Worm (Caenorhabditis elegans): ENCODE data around the gene F58A3.3.

The F58A3.3 gene

DNA sequence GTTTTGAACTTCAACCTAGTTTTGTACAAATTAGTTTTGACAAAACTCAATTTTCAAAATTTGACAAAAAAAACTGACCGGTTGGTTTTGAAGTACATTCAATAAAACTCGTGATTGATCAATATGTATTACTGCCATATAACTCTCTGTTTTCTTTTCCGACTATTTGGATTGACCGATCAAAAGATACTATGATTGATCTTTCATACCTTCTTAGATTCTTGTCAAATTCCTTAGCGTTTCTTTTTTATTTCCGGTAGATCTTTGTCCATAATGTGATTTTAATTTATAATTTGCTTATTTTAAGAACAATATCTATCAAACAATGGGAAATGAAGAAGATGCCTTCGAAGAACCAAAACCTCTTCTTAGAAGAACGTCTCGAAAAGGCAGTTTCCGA, at the start of gene F58A3.3:
Gene F58A3.3, plus strand, starts transcription at position 301 of the 400 bp plus-strand sequence.
- TF ChIP-seq zag-1 (tag; optimal IDR thresholded peaks at IDR 0.05) (no peak), elt-3 (tag; optimal IDR thresholded peaks at IDR 0.05) (no peak), ztf-11 (tag; optimal IDR thresholded peaks at IDR 0.05) (no peak), fos-1 (tag; optimal IDR thresholded peaks at IDR 0.05) (no peak), sma-3 (GFP tag; optimal IDR thresholded peaks at IDR 0.05) (no peak), crh-2 (tag; optimal IDR thresholded peaks at IDR 0.05) (no peak), alr-1 (tag; optimal IDR thresholded peaks at IDR 0.05) (no peak), unc-39 (tag; optimal IDR thresholded peaks at IDR 0.05) (no peak), lsy-2 (tag; optimal IDR thresholded peaks at IDR 0.05) (no peak), nhr-21 (tag; optimal IDR thresholded peaks at IDR 0.05) (no peak), mab-5 (tag; optimal IDR thresholded peaks at IDR 0.05) (no peak), snpc-4 (tag; optimal IDR thresholded peaks at IDR 0.05) (no peak), nhr-10 (tag; optimal IDR thresholded peaks at IDR 0.05) (no peak), egl-27 (tag; optimal IDR thresholded peaks at IDR 0.05) (no peak), nhr-6 (tag; optimal IDR thresholded peaks at IDR 0.05) (no peak)

DNA sequence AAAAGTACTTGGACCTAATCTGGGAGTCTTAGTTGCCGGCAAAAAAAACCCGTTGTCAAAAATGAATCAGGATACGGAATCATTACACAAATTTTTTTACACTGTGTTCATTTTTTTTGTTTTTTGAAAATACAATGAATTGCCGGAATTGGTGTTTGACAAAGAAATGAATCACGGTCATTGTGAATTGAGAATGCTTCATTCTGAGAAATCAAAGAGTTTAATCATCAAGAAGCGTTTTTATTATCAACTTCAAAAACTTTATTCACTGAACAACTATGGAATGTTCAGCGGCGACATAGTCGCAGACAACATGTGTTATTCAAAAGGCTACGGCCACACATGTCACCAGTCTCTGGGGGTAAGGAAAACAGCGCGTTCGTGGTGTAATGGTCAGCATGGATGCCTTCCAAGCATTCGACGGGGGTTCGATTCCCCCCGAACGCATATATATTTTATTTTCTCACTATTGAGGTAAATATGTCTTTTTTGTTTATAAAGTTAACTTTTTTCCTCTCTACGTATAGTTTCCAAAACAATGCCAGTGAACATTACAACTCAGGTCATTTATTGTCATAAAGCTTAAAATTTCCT, 48.9 kb upstream of the F58A3.3 start, which contains the start of gene nas-10:
Gene nas-10, minus strand, starts transcription at position 51 of the 594 bp plus-strand sequence.
- TF ChIP-seq blmp-1 (tag; optimal IDR thresholded peaks at IDR 0.05; ENCODE audit: insufficient read depth) = peak; percentile 1
- TF ChIP-seq ztf-11 (tag; optimal IDR thresholded peaks at IDR 0.05) = no peak
- TF ChIP-seq fos-1 (tag; optimal IDR thresholded peaks at IDR 0.05) = peak; percentile 46
- peak; percentile 29 for TF ChIP-seq unc-55 (GFP tag; optimal IDR thresholded peaks at IDR 0.05)
- peak; percentile 61 for TF ChIP-seq F13H6.1 (tag; optimal IDR thresholded peaks at IDR 0.05)
- TF ChIP-seq skn-1 (tag; optimal IDR thresholded peaks at IDR 0.05) = peak; percentile 8
- TF ChIP-seq sma-9 (GFP tag; optimal IDR thresholded peaks at IDR 0.05) = peak; percentile 75
- no peak for TF ChIP-seq sma-9 (tag; optimal IDR thresholded peaks at IDR 0.05)
- peak in 1 of 2 experiments; percentile 19 for TF ChIP-seq lsy-2 (tag; optimal IDR thresholded peaks at IDR 0.05)
- TF ChIP-seq sma-3 (GFP tag; optimal IDR thresholded peaks at IDR 0.05) = peak; percentile 67
- no peak for TF ChIP-seq elt-1 (tag; optimal IDR thresholded peaks at IDR 0.05)
- TF ChIP-seq nhr-6 (tag; optimal IDR thresholded peaks at IDR 0.05) = no peak
- peak; percentile 66 for TF ChIP-seq crh-2 (tag; optimal IDR thresholded peaks at IDR 0.05)
- no peak for TF ChIP-seq alr-1 (tag; optimal IDR thresholded peaks at IDR 0.05)
- peak; percentile 19 for TF ChIP-seq zag-1 (tag; optimal IDR thresholded peaks at IDR 0.05)
- TF ChIP-seq nhr-21 (tag; optimal IDR thresholded peaks at IDR 0.05) = peak; percentile 59
- peak; percentile 56 for TF ChIP-seq Y55F3AM.14 (GFP tag; optimal IDR thresholded peaks at IDR 0.05)
- no peak for TF ChIP-seq nhr-237 (tag; optimal IDR thresholded peaks at IDR 0.05)
- no peak for TF ChIP-seq nhr-23 (tag; optimal IDR thresholded peaks at IDR 0.05)
- TF ChIP-seq nhr-129 (tag; optimal IDR thresholded peaks at IDR 0.05) = peak; percentile 67
- no peak for TF ChIP-seq ztf-4 (tag; optimal IDR thresholded peaks at IDR 0.05)
- TF ChIP-seq lin-13 (GFP tag; optimal IDR thresholded peaks at IDR 0.05) = peak; percentile 39
- peak in 1 of 2 experiments; percentile 4 for TF ChIP-seq mdl-1 (tag; optimal IDR thresholded peaks at IDR 0.05)
- TF ChIP-seq dmd-4 (tag; optimal IDR thresholded peaks at IDR 0.05) = no peak
- no peak for TF ChIP-seq C34F6.9 (tag; optimal IDR thresholded peaks at IDR 0.05)
- no peak for TF ChIP-seq ceh-82 (tag; optimal IDR thresholded peaks at IDR 0.05)
- TF ChIP-seq elt-3 (tag; optimal IDR thresholded peaks at IDR 0.05) = no peak

DNA sequence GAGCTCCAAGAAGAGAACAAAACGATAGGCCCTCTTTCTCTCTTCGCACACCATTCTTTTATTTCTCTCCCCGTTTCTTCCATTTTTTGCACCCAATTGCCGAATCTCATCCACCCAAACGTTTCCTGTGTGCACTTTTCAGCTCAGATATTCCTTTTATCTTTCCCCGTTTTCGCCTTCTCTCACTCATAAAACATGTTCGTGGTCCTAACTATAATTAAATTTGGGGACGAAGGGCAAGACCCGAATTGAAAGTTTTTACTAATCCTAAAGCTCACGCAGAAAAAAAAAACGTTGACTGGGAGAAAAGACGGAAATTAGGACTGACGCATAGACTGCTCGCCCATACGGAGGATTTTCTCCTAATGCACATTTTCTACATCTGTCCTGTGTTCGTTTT, 46.9 kb upstream of the F58A3.3 start:
- TF ChIP-seq ama-1 (optimal IDR thresholded peaks at IDR 0.05) (no peak), mab-5 (tag; optimal IDR thresholded peaks at IDR 0.05) (no peak), mbf-1 (tag; optimal IDR thresholded peaks at IDR 0.05) (no peak), ZK546.5 (tag; optimal IDR thresholded peaks at IDR 0.05) (no peak), ztf-4 (tag; optimal IDR thresholded peaks at IDR 0.05) (no peak), nhr-6 (tag; optimal IDR thresholded peaks at IDR 0.05) (no peak), fos-1 (tag; optimal IDR thresholded peaks at IDR 0.05) (no peak), elt-1 (tag; optimal IDR thresholded peaks at IDR 0.05) (no peak), egl-27 (tag; optimal IDR thresholded peaks at IDR 0.05) (no peak), sma-3 (GFP tag; optimal IDR thresholded peaks at IDR 0.05) (no peak), mdl-1 (tag; optimal IDR thresholded peaks at IDR 0.05) (no peak), ztf-1 (GFP tag; conservative IDR thresholded peaks at IDR 0.05) (no peak), Y55F3AM.14 (GFP tag; optimal IDR thresholded peaks at IDR 0.05) (no peak)

DNA sequence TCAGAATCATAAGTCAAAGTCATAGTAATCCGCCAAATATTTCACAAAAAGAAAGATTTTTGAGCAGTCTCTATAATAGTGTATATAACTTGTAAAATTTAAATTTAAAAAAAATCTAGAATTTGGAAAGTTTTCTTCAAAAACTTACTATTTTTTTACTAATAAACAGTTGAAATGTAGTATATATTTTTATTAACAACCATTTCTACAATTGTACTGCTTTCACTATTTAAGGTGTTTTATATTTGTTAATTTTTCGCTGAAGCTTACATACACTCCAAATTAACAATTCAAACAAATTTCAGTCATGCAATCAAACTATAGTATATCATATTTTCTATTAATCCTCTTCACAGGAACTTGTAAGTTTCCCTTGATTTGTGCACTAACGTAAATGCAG, 46.2 kb upstream of the F58A3.3 start, which contains the start of gene lge-1:
Gene lge-1, plus strand, starts transcription at position 301 of the 400 bp plus-strand sequence.
- no peak for TF ChIP-seq unc-62 (GFP tag; optimal IDR thresholded peaks at IDR 0.05)
- no peak for TF ChIP-seq elt-1 (tag; optimal IDR thresholded peaks at IDR 0.05)
- no peak for TF ChIP-seq ceh-82 (tag; optimal IDR thresholded peaks at IDR 0.05)
- no peak for TF ChIP-seq unc-39 (tag; optimal IDR thresholded peaks at IDR 0.05)
- no peak for TF ChIP-seq crh-2 (tag; optimal IDR thresholded peaks at IDR 0.05)
- TF ChIP-seq elt-3 (tag; optimal IDR thresholded peaks at IDR 0.05) = no peak
